Fruit fly (Drosophila melanogaster): ENCODE measurements around the gene CG43185.

The CG43185 gene

dm6 chr2L:5876474-5877067 is 8.1 kb upstream of the CG43185 start (continued):
- TF ChIP-seq Abd-B (GFP tag; optimal IDR thresholded peaks at IDR 0.05) (no peak), wek (GFP tag; optimal IDR thresholded peaks at IDR 0.05) (peak; percentile 51), ATbp (GFP tag; optimal IDR thresholded peaks at IDR 0.05) (peak; percentile 57), jumu (GFP tag; optimal IDR thresholded peaks at IDR 0.05) (no peak), CG2116 (GFP tag; optimal IDR thresholded peaks at IDR 0.05) (no peak), az2 (GFP tag; optimal IDR thresholded peaks at IDR 0.05) (no peak), BtbVII (GFP tag; optimal IDR thresholded peaks at IDR 0.05) (peak; percentile 73), CG12769 (tag; optimal IDR thresholded peaks at IDR 0.05) (peak; percentile 57), Rfx (GFP tag; IDR thresholded peaks at IDR 0.05) (peak; percentile 53; the same call in 1 of the 2 replicates), CG18599 (GFP tag; optimal IDR thresholded peaks at IDR 0.05) (peak; percentile 62), CG2202 (tag; optimal IDR thresholded peaks at IDR 0.05) (no peak), CG1832 (GFP tag; optimal IDR thresholded peaks at IDR 0.05) (no peak), gt (GFP tag; IDR thresholded peaks at IDR 0.05) (no peak), klu (GFP tag; IDR thresholded peaks at IDR 0.05) (no peak), CG18764 (GFP tag; optimal IDR thresholded peaks at IDR 0.05) (no peak), H15 (GFP tag; IDR thresholded peaks at IDR 0.05) (no peak), CG15514 (GFP tag; optimal IDR thresholded peaks at IDR 0.05) (peak; percentile 60), kah (GFP tag; optimal IDR thresholded peaks at IDR 0.05) (no peak), org-1 (GFP tag; optimal IDR thresholded peaks at IDR 0.05) (no peak), Blimp-1 (GFP tag; optimal IDR thresholded peaks at IDR 0.05) (peak; percentile 22), CG31365 (tag; optimal IDR thresholded peaks at IDR 0.05) (peak; percentile 39), chm (GFP tag; IDR thresholded peaks at IDR 0.05) (no peak), hb (GFP tag; IDR thresholded peaks at IDR 0.05; ENCODE audit: partially characterized antibody) (no peak), CG3726 (GFP tag; IDR thresholded peaks at IDR 0.05) (no peak), fd64A (GFP tag; optimal IDR thresholded peaks at IDR 0.05) (peak; percentile 7), CG14965 (GFP tag; optimal IDR thresholded peaks at IDR 0.05; ENCODE audit: borderline replicate concordance) (no peak), CG1529 (GFP tag; optimal IDR thresholded peaks at IDR 0.05) (peak; percentile 0), kni (GFP tag; optimal IDR thresholded peaks at IDR 0.05) (no peak), CG7928 (GFP tag; optimal IDR thresholded peaks at IDR 0.05) (peak; percentile 33), Neu2 (GFP tag; optimal IDR thresholded peaks at IDR 0.05; ENCODE audit: borderline replicate concordance) (no peak), Sin3A (optimal IDR thresholded peaks at IDR 0.05) (no peak), CoRest (tag; optimal IDR thresholded peaks at IDR 0.05) (peak; percentile 10), Hr39 (optimal IDR thresholded peaks at IDR 0.05) (no peak), Lim3 (GFP tag; IDR thresholded peaks at IDR 0.05) (no peak), MTF-1 (GFP tag; optimal IDR thresholded peaks at IDR 0.05; ENCODE audit: borderline replicate concordance) (peak; percentile 55), maf-S (GFP tag; optimal IDR thresholded peaks at IDR 0.05) (no peak), CG8359 (GFP tag; optimal IDR thresholded peaks at IDR 0.05; ENCODE audit: borderline replicate concordance) (no peak), Poxn (GFP tag; IDR thresholded peaks at IDR 0.05) (no peak), CG17385 (GFP tag; optimal IDR thresholded peaks at IDR 0.05) (peak; percentile 44), CG7271 (tag; optimal IDR thresholded peaks at IDR 0.05) (peak; percentile 38), ranshi (GFP tag; IDR thresholded peaks at IDR 0.05) (0 out of 2 replicates have a peak, but pooled peaks have one; percentile 17), Sry-β (GFP tag; optimal IDR thresholded peaks at IDR 0.05) (no peak), CG14441 (GFP tag; IDR thresholded peaks at IDR 0.05) (no peak), Asciz (GFP tag; optimal IDR thresholded peaks at IDR 0.05) (peak; percentile 5), bcd (GFP tag; optimal IDR thresholded peaks at IDR 0.05) (peak; percentile 25), CG10959 (GFP tag; IDR thresholded peaks at IDR 0.05) (no peak), CG18619 (GFP tag; optimal IDR thresholded peaks at IDR 0.05) (peak; percentile 58), NfI (GFP tag; optimal IDR thresholded peaks at IDR 0.05) (peak; percentile 32), grau (tag; optimal IDR thresholded peaks at IDR 0.05) (peak; percentile 27), CG12659 (GFP tag; optimal IDR thresholded peaks at IDR 0.05) (peak; percentile 34)

All from whole organism, embryonic.